Fruit fly (Drosophila melanogaster): ENCODE measurements around the gene NimB2.

NimB2 gene

dm6 chr2L:13934542-13935065, 32.2 kb downstream of the NimB2 start, which contains the start of gene Vajk2 (continued):
- no peak for TF ChIP-seq Bgb (GFP tag; IDR thresholded peaks at IDR 0.05; ENCODE audit: partially characterized antibody)
- TF ChIP-seq gsb (GFP tag; IDR thresholded peaks at IDR 0.05) = no peak
- no peak for TF ChIP-seq ro (GFP tag; IDR thresholded peaks at IDR 0.05)
- no peak for TF ChIP-seq CG7745 (tag; optimal IDR thresholded peaks at IDR 0.05)
- no peak for TF ChIP-seq CG18619 (GFP tag; optimal IDR thresholded peaks at IDR 0.05)
- TF ChIP-seq ham (GFP tag; IDR thresholded peaks at IDR 0.05) = no peak
- TF ChIP-seq CG16863 (GFP tag; optimal IDR thresholded peaks at IDR 0.05) = no peak
- peak; percentile 58; the same call in 1 of the 3 replicates for TF ChIP-seq CG6175 (GFP tag; IDR thresholded peaks at IDR 0.05)
- no peak for TF ChIP-seq CG6683 (GFP tag; optimal IDR thresholded peaks at IDR 0.05)
- TF ChIP-seq CG31224 (GFP tag; IDR thresholded peaks at IDR 0.05) = 0 out of 2 replicates have a peak, but pooled peaks have one; percentile 13
- TF ChIP-seq Xrp1 (GFP tag; IDR thresholded peaks at IDR 0.05) = no peak
- no peak for TF ChIP-seq CG15696 (tag; optimal IDR thresholded peaks at IDR 0.05)
- no peak for TF ChIP-seq ac (GFP tag; optimal IDR thresholded peaks at IDR 0.05)
- TF ChIP-seq nmo (GFP tag; optimal IDR thresholded peaks at IDR 0.05) = no peak
- no peak for TF ChIP-seq rib (GFP tag; IDR thresholded peaks at IDR 0.05)
- TF ChIP-seq Ada2b (GFP tag; IDR thresholded peaks at IDR 0.05) = no peak
- TF ChIP-seq Ets97D (GFP tag; optimal IDR thresholded peaks at IDR 0.05) = no peak
- 0 out of 4 replicates have a peak, but pooled peaks have one; percentile 61 for TF ChIP-seq chinmo (GFP tag; IDR thresholded peaks at IDR 0.05; ENCODE audit: partially characterized antibody)
- TF ChIP-seq CG17612 (GFP tag; IDR thresholded peaks at IDR 0.05) = 0 out of 2 replicates have a peak, but pooled peaks have one; percentile 34
- TF ChIP-seq H15 (GFP tag; IDR thresholded peaks at IDR 0.05) = no peak
- no peak for TF ChIP-seq chm (GFP tag; IDR thresholded peaks at IDR 0.05)
- TF ChIP-seq sima (GFP tag; optimal IDR thresholded peaks at IDR 0.05) = no peak
- TF ChIP-seq CG17359 (tag; optimal IDR thresholded peaks at IDR 0.05) = no peak
- no peak for TF ChIP-seq CG5180 (GFP tag; optimal IDR thresholded peaks at IDR 0.05)

dm6 chr2L:13931318-13931717, 35.5 kb downstream of the NimB2 start, which contains the start of gene CG42711:
TSS of gene CG42711 (minus strand) at chr2L:13931362.
- TF ChIP-seq Sox102F (GFP tag; optimal IDR thresholded peaks at IDR 0.05) = peak; percentile 25
- peak; percentile 72 for TF ChIP-seq Drgx (GFP tag; IDR thresholded peaks at IDR 0.05)
- TF ChIP-seq CG11504 (tag; optimal IDR thresholded peaks at IDR 0.05) = peak; percentile 6
- no peak for TF ChIP-seq Lpt (GFP tag; optimal IDR thresholded peaks at IDR 0.05)
- TF ChIP-seq gem (tag; optimal IDR thresholded peaks at IDR 0.05) = peak; percentile 23
- no peak for TF ChIP-seq CG15601 (tag; optimal IDR thresholded peaks at IDR 0.05)
- TF ChIP-seq BtbVII (GFP tag; optimal IDR thresholded peaks at IDR 0.05) = no peak

- TF ChIP-seq CG17186 (GFP tag; optimal IDR thresholded peaks at IDR 0.05) (no peak), CG4360 (GFP tag; IDR thresholded peaks at IDR 0.05) (no peak), Nf-YB (GFP tag; optimal IDR thresholded peaks at IDR 0.05) (no peak), D (optimal IDR thresholded peaks at IDR 0.05) (no peak), D (GFP tag; optimal IDR thresholded peaks at IDR 0.05) (no peak), insv (GFP tag; optimal IDR thresholded peaks at IDR 0.05) (no peak), dan (GFP tag; IDR thresholded peaks at IDR 0.05) (no peak), CG14441 (GFP tag; IDR thresholded peaks at IDR 0.05) (0 out of 2 replicates have a peak, but pooled peaks have one; percentile 19), slbo (GFP tag; IDR thresholded peaks at IDR 0.05) (no peak), CG18476 (GFP tag; optimal IDR thresholded peaks at IDR 0.05) (peak; percentile 62), Ssrp (tag; optimal IDR thresholded peaks at IDR 0.05) (no peak), CG6683 (GFP tag; optimal IDR thresholded peaks at IDR 0.05) (no peak), Ets65A (GFP tag) (no peak), CG2202 (tag; optimal IDR thresholded peaks at IDR 0.05) (no peak), CG11093 (GFP tag; IDR thresholded peaks at IDR 0.05) (no peak), hkb (optimal IDR thresholded peaks at IDR 0.05) (no peak), hkb (GFP tag; IDR thresholded peaks at IDR 0.05) (no peak), Drgx (GFP tag; IDR thresholded peaks at IDR 0.05) (peak; percentile 39; the same call in 1 of the 2 replicates), CG13287 (GFP tag; IDR thresholded peaks at IDR 0.05; ENCODE audit: partially characterized antibody) (no peak), CG10959 (GFP tag; IDR thresholded peaks at IDR 0.05) (no peak), Vsx1 (GFP tag; optimal IDR thresholded peaks at IDR 0.05) (no peak)
Measured at dm6 chr2L:13928461-13928860, 38.4 kb downstream of the NimB2 start.
